Worm (Caenorhabditis elegans): ENCODE results near the gene smrc-1.

DNA sequence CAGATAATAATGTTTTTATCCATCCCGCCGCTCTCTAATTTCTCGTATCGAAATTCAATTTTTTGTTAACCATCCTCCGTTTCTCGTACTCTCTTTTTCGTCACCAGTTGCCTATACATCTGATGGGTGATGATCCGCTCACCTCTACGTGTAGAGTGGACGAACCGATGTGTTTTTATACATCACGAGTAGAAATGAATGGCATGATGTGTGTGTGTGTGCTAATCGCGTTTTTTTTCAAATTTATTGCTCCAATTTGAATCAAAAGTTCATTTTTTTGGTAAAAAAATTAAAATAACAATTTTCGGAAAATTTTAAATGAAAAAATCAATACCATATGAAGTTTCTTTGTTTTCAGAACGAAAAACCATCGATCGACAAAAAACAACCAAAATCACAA lies 34.7 kb upstream of the smrc-1 start:
- TF ChIP-seq unc-120 (tag; optimal IDR thresholded peaks at IDR 0.05; ENCODE audit: poor library complexity, severe bottlenecking) = no peak
- no peak for TF ChIP-seq unc-62 (GFP tag; optimal IDR thresholded peaks at IDR 0.05)
- TF ChIP-seq nhr-237 (tag; optimal IDR thresholded peaks at IDR 0.05) = no peak
- TF ChIP-seq sem-2 (GFP tag; optimal IDR thresholded peaks at IDR 0.05) = no peak
- no peak for TF ChIP-seq mab-5 (tag; optimal IDR thresholded peaks at IDR 0.05)
- no peak for TF ChIP-seq snpc-4 (tag; optimal IDR thresholded peaks at IDR 0.05)
- TF ChIP-seq cnd-1 (tag; optimal IDR thresholded peaks at IDR 0.05) = no peak
- TF ChIP-seq nhr-2 (tag; optimal IDR thresholded peaks at IDR 0.05) = no peak
